Fruit fly (Drosophila melanogaster) S2 (cell line): Measurements from ENCODE around the gene CG31157.

Experiments used
- CG8478 ChIP-seq: fragments of >200 bp; optimal IDR thresholded peaks from 2 replicates; lab custom pipeline; 2018
- CTCF ChIP-seq, 2 experiments: fragments of >200 bp; optimal IDR thresholded peaks; 2 replicates each; lab custom pipeline; 2018

- TF ChIP-seq CTCF (optimal IDR thresholded peaks at IDR 0.05; lab: Kevin White, UChicago), result no peak
- TF ChIP-seq CG8478 (lab: Kevin White, UChicago), result no peak
Measured at dm6 chr3R:13017623-13018036, 29.9 kb upstream of the CG31157 start.
